Fruit fly (Drosophila melanogaster) whole organism, wandering third instar larva: ENCODE data around the gene dib.

Experiments
- Abd-B ChIP-seq: fragments of >200 bp; optimal IDR thresholded peaks from 2 replicates; lab custom pipeline; 2017; ENCODE audit warnings: missing biosample characterization, missing genetic modification characterization
- CG32264 ChIP-seq: fragments of 200-800 bp; sonication (Bioruptor generic); optimal IDR thresholded peaks from 2 replicates; lab custom pipeline; 2016; ENCODE audit warnings: missing biosample characterization, missing genetic modification characterization
- CG9705 ChIP-seq: fragments of 200-800 bp; sonication (Bioruptor generic); optimal IDR thresholded peaks from 2 replicates; lab custom pipeline; 2018; ENCODE audit warnings: missing biosample characterization, mild to moderate bottlenecking, missing genetic modification characterization
- CrebA ChIP-seq: fragments of 200-800 bp; sonication (Bioruptor generic); optimal IDR thresholded peaks from 2 replicates; lab custom pipeline; 2016; ENCODE audit warnings: missing biosample characterization, mild to moderate bottlenecking, missing genetic modification characterization, borderline replicate concordance
- Dfd ChIP-seq: fragments of >200 bp; optimal IDR thresholded peaks from 2 replicates; lab custom pipeline; 2017; ENCODE audit warnings: missing biosample characterization, missing genetic modification characterization
- Dif ChIP-seq: fragments of 200-275, 200-300 bp; sonication (Bioruptor generic); optimal IDR thresholded peaks from 2 replicates; lab custom pipeline; 2018; ENCODE audit warnings: missing biosample characterization, missing genetic modification characterization; ENCODE audit not compliant: partially characterized antibody
- GATAd ChIP-seq: sonication (Bioruptor generic); optimal IDR thresholded peaks from 2 replicates; lab custom pipeline; 2016; ENCODE audit warnings: missing biosample characterization, missing genetic modification characterization
- HLH106 ChIP-seq: fragments of 200-800 bp; optimal IDR thresholded peaks from 3 replicates; lab custom pipeline; 2019; ENCODE audit warnings: missing biosample characterization, mild to moderate bottlenecking, missing genetic modification characterization, moderate library complexity
- Hnf4 ChIP-seq: fragments of 200-800 bp; sonication (Bioruptor generic); optimal IDR thresholded peaks from 2 replicates; lab custom pipeline; 2016; ENCODE audit warnings: missing biosample characterization, mild to moderate bottlenecking, missing genetic modification characterization
- Hr78 ChIP-seq: fragments of >200 bp; optimal IDR thresholded peaks from 2 replicates; lab custom pipeline; 2017; ENCODE audit warnings: missing biosample characterization, missing genetic modification characterization
- Hr83 ChIP-seq: fragments of 200-300 bp; sonication (Bioruptor generic); optimal IDR thresholded peaks from 2 replicates; lab custom pipeline; 2016; ENCODE audit warnings: missing biosample characterization, mild to moderate bottlenecking, missing genetic modification characterization, moderate library complexity; ENCODE audit not compliant: poor library complexity, severe bottlenecking
- Jra ChIP-seq: sonication (Bioruptor generic); optimal IDR thresholded peaks from 2 replicates; lab custom pipeline; 2016; ENCODE audit warnings: missing biosample characterization, missing genetic modification characterization
- Mio ChIP-seq: sonication (Bioruptor generic); optimal IDR thresholded peaks from 2 replicates; lab custom pipeline; 2016; ENCODE audit warnings: missing biosample characterization, missing genetic modification characterization
- Myc ChIP-seq: fragments of >200 bp; optimal IDR thresholded peaks from 2 replicates; lab custom pipeline; 2017
- N ChIP-seq: fragments of >200 bp; optimal IDR thresholded peaks from 2 replicates; lab custom pipeline; 2018; ENCODE audit warnings: missing biosample characterization, missing external identifiers, missing genetic modification characterization
- OdsH ChIP-seq: fragments of 200-800 bp; sonication (Bioruptor generic); optimal IDR thresholded peaks from 2 replicates; lab custom pipeline; 2016; ENCODE audit warnings: missing biosample characterization, mild to moderate bottlenecking, missing genetic modification characterization
- Rel ChIP-seq, 2 experiments: fragments of 200-800 bp; sonication (Bioruptor generic) in 1 of 2; optimal IDR thresholded peaks; 2 replicates in 1 of 2; 3 replicates in 1 of 2; lab custom pipeline; 2016 to 2019; ENCODE audit warnings: mild to moderate bottlenecking in 2 of 2, missing biosample characterization in 2 of 2, missing genetic modification characterization in 2 of 2, moderate library complexity in 1 of 2
- Sp1 ChIP-seq: fragments of 200-800 bp; sonication (Bioruptor generic); optimal IDR thresholded peaks from 3 replicates; lab custom pipeline; 2019; ENCODE audit warnings: missing biosample characterization, mild to moderate bottlenecking, missing genetic modification characterization, moderate library complexity
- Vsx2 ChIP-seq: fragments of 200-300, 225-300 bp; sonication (Bioruptor generic); optimal IDR thresholded peaks from 2 replicates; lab custom pipeline; 2018; ENCODE audit warnings: missing biosample characterization, missing genetic modification characterization; ENCODE audit not compliant: partially characterized antibody
- br ChIP-seq: fragments of 200-800 bp; sonication (Bioruptor generic); optimal IDR thresholded peaks from 2 replicates; lab custom pipeline; 2016; ENCODE audit warnings: missing biosample characterization, missing genetic modification characterization
- brk ChIP-seq: fragments of 200-800 bp; sonication (Bioruptor generic); optimal IDR thresholded peaks from 2 replicates; lab custom pipeline; 2016; ENCODE audit warnings: missing biosample characterization, mild to moderate bottlenecking, missing genetic modification characterization
- dl ChIP-seq, 2 experiments: fragments of 175-275, 200-275 bp in 1 of 2; fragments of 200-275 bp in 1 of 2; sonication (Bioruptor generic); optimal IDR thresholded peaks; lab custom pipeline; 2018; ENCODE audit warnings: mild to moderate bottlenecking in 2 of 2, missing biosample characterization in 2 of 2, missing genetic modification characterization in 2 of 2, moderate library complexity in 2 of 2; ENCODE audit not compliant: partially characterized antibody in 2 of 2, insufficient read depth in 1 of 2
- dmrt93B ChIP-seq: fragments of 200-800 bp; sonication (Bioruptor generic); optimal IDR thresholded peaks from 2 replicates; lab custom pipeline; 2018; ENCODE audit warnings: missing biosample characterization, mild to moderate bottlenecking, missing genetic modification characterization
- dsf ChIP-seq: sonication (Bioruptor generic); optimal IDR thresholded peaks from 2 replicates; lab custom pipeline; 2016; ENCODE audit warnings: missing biosample characterization, missing genetic modification characterization, borderline replicate concordance
- foxo ChIP-seq, 2 experiments: fragments of 200-800 bp; sonication (Bioruptor generic); optimal IDR thresholded peaks; 2 replicates in 1 of 2; 3 replicates in 1 of 2; lab custom pipeline; 2016 to 2017; ENCODE audit warnings: missing biosample characterization in 2 of 2, missing genetic modification characterization in 2 of 2
- fru ChIP-seq: fragments of 200-800 bp; sonication (Bioruptor generic); optimal IDR thresholded peaks from 3 replicates; lab custom pipeline; 2016; ENCODE audit warnings: missing biosample characterization, mild to moderate bottlenecking, missing genetic modification characterization
- h ChIP-seq: fragments of 200-800 bp; sonication (Bioruptor generic); optimal IDR thresholded peaks from 3 replicates; lab custom pipeline; 2016; ENCODE audit warnings: missing biosample characterization, mild to moderate bottlenecking, missing genetic modification characterization
- jim ChIP-seq: fragments of 175-275, 200-325 bp; sonication (Bioruptor generic); optimal IDR thresholded peaks from 2 replicates; lab custom pipeline; 2016; ENCODE audit warnings: missing biosample characterization, mild to moderate bottlenecking, missing genetic modification characterization
- lola ChIP-seq: fragments of >200 bp; optimal IDR thresholded peaks from 2 replicates; lab custom pipeline; 2017; ENCODE audit warnings: missing biosample characterization, missing genetic modification characterization
- pan ChIP-seq: fragments of >200 bp; optimal IDR thresholded peaks from 2 replicates; lab custom pipeline; 2017
- psq ChIP-seq: fragments of 200-800 bp; sonication (Bioruptor generic); optimal IDR thresholded peaks from 3 replicates; lab custom pipeline; 2017; ENCODE audit warnings: missing biosample characterization, mild to moderate bottlenecking, missing genetic modification characterization, moderate library complexity
- rgr ChIP-seq: fragments of 200-800 bp; sonication (Bioruptor generic); optimal IDR thresholded peaks from 3 replicates; lab custom pipeline; 2016; ENCODE audit warnings: missing biosample characterization, mild to moderate bottlenecking, missing genetic modification characterization
- sage ChIP-seq: fragments of 200-800 bp; sonication (Bioruptor generic); optimal IDR thresholded peaks from 2 replicates; lab custom pipeline; 2016; ENCODE audit warnings: missing biosample characterization, mild to moderate bottlenecking, missing genetic modification characterization
- sv ChIP-seq: fragments of 200-800 bp; sonication (Bioruptor generic); optimal IDR thresholded peaks from 3 replicates; lab custom pipeline; 2016; ENCODE audit warnings: missing biosample characterization, missing genetic modification characterization
- tai ChIP-seq: sonication (Bioruptor generic); optimal IDR thresholded peaks from 2 replicates; lab custom pipeline; 2016; ENCODE audit warnings: missing biosample characterization, missing genetic modification characterization
- woc ChIP-seq: sonication (Bioruptor generic); optimal IDR thresholded peaks from 2 replicates; lab custom pipeline; 2016; ENCODE audit warnings: missing biosample characterization, mild to moderate bottlenecking, missing genetic modification characterization

Gene dib

dm6 chr3L:4059293-4059820, 2.7 kb upstream of the dib start, which contains the start of gene Ugt305A1:
Gene Ugt305A1, plus strand, starts transcription at chr3L:4059770.
- TF ChIP-seq fru (GFP tag; lab: Kevin White, UChicago): peak; percentile 14
- TF ChIP-seq Hr83: no peak
- TF ChIP-seq dsf (GFP tag; lab: Kevin White, UChicago): no peak
- TF ChIP-seq GATAd (GFP tag; lab: Kevin White, UChicago): no peak
- peak; percentile 37 for TF ChIP-seq rgr (GFP tag; lab: Kevin White, UChicago)
- TF ChIP-seq foxo (GFP tag; optimal IDR thresholded peaks at IDR 0.05; lab: Kevin White, UChicago): no peak

- no peak for TF ChIP-seq sage (GFP tag; lab: Kevin White, UChicago)
- peak; percentile 20 for TF ChIP-seq h (GFP tag; lab: Kevin White, UChicago)
- TF ChIP-seq woc (GFP tag; lab: Kevin White, UChicago): no peak
- TF ChIP-seq lola (GFP tag; lab: Kevin White, UChicago): no peak
- no peak for TF ChIP-seq tai (GFP tag; lab: Kevin White, UChicago)
- no peak for TF ChIP-seq CrebA (GFP tag; lab: Kevin White, UChicago)
- no peak for TF ChIP-seq Mio
- TF ChIP-seq N (GFP tag; lab: Kevin White, UChicago): no peak
- no peak for TF ChIP-seq Myc (lab: Kevin White, UChicago)
- no peak for TF ChIP-seq rgr (GFP tag; lab: Kevin White, UChicago)
- TF ChIP-seq Jra (GFP tag; lab: Kevin White, UChicago): no peak
- no peak for TF ChIP-seq Rel (GFP tag; optimal IDR thresholded peaks at IDR 0.05; lab: Kevin White, UChicago)
- peak; percentile 81 for TF ChIP-seq Rel (tag; optimal IDR thresholded peaks at IDR 0.05; lab: Kevin White, UChicago)
- no peak for TF ChIP-seq psq (GFP tag; lab: Kevin White, UChicago)
- TF ChIP-seq dmrt93B (GFP tag; lab: Kevin White, UChicago): no peak
- TF ChIP-seq pan: no peak
- no peak for TF ChIP-seq Vsx2 (GFP tag; lab: Kevin White, UChicago)
- no peak for TF ChIP-seq Hr78 (GFP tag; lab: Kevin White, UChicago)
- no peak for TF ChIP-seq brk
- TF ChIP-seq Hnf4: peak; percentile 83
- no peak for TF ChIP-seq OdsH (GFP tag; lab: Kevin White, UChicago)
- no peak for TF ChIP-seq Dif (GFP tag; lab: Kevin White, UChicago)
- no peak for TF ChIP-seq jim (GFP tag; lab: Kevin White, UChicago)
- TF ChIP-seq, all 38 proteins: peak for 3
Observed at dm6 chr3L:4068368-4068767, 6.3 kb downstream of the dib start.

- TF ChIP-seq tai (GFP tag; lab: Kevin White, UChicago): no peak
- no peak for TF ChIP-seq OdsH (GFP tag; lab: Kevin White, UChicago)
- TF ChIP-seq br: no peak
- no peak for TF ChIP-seq HLH106
- TF ChIP-seq sage (GFP tag; lab: Kevin White, UChicago): no peak
- no peak for TF ChIP-seq brk
- TF ChIP-seq Mio: no peak
- TF ChIP-seq Vsx2 (GFP tag; lab: Kevin White, UChicago): no peak
- TF ChIP-seq woc (GFP tag; lab: Kevin White, UChicago): no peak
- TF ChIP-seq fru (GFP tag; lab: Kevin White, UChicago): no peak
- no peak for TF ChIP-seq rgr (GFP tag; lab: Kevin White, UChicago)
- TF ChIP-seq psq (GFP tag; lab: Kevin White, UChicago): no peak
- TF ChIP-seq sv: no peak
- TF ChIP-seq CG32264: no peak
- no peak for TF ChIP-seq CrebA (GFP tag; lab: Kevin White, UChicago)
- TF ChIP-seq GATAd (GFP tag; lab: Kevin White, UChicago): no peak
Observed at dm6 chr3L:4069069-4069468, 7.0 kb downstream of the dib start, which contains the start of gene CG32259. Gene CG32259, plus strand, starts transcription at chr3L:4069369.

- TF ChIP-seq pan (peak; percentile 75), OdsH (GFP tag; lab: Kevin White, UChicago) (peak; percentile 98), jim (GFP tag; lab: Kevin White, UChicago) (no peak), tai (GFP tag; lab: Kevin White, UChicago) (no peak), fru (GFP tag; lab: Kevin White, UChicago) (peak; percentile 99), dl (GFP tag; optimal IDR thresholded peaks at IDR 0.05; lab: Kevin White, UChicago; ENCODE audit: insufficient read depth in 1 of 2, partially characterized antibody in 2 of 2) (peak; percentile 56 to 76), HLH106 (peak; percentile 97), br (peak; percentile 99), sv (peak; percentile 71), Jra (GFP tag; lab: Kevin White, UChicago) (peak; percentile 95), dsf (GFP tag; lab: Kevin White, UChicago) (peak; percentile 78), h (GFP tag; lab: Kevin White, UChicago) (peak; percentile 95), CG9705 (GFP tag; lab: Kevin White, UChicago) (peak; percentile 88), sage (GFP tag; lab: Kevin White, UChicago) (peak; percentile 96), foxo (GFP tag; optimal IDR thresholded peaks at IDR 0.05; lab: Kevin White, UChicago) (peak; percentile 95 to 99), GATAd (GFP tag; lab: Kevin White, UChicago) (peak; percentile 92), N (GFP tag; lab: Kevin White, UChicago) (no peak), Abd-B (GFP tag; lab: Kevin White, UChicago) (no peak), Dfd (GFP tag; lab: Kevin White, UChicago) (no peak), Myc (lab: Kevin White, UChicago) (no peak), CrebA (GFP tag; lab: Kevin White, UChicago) (peak; percentile 83), Mio (peak; percentile 88), Sp1 (GFP tag; lab: Kevin White, UChicago) (peak; percentile 93), Hr78 (GFP tag; lab: Kevin White, UChicago) (no peak), brk (peak; percentile 95)
Observed at dm6 chr3L:4070221-4070995, 8.3 kb downstream of the dib start.
